Fruit fly (Drosophila melanogaster): Measurements from ENCODE around the gene Rh7.
A peak's percentile ranks its signal among the peaks of the same experiment; 100 is the strongest.

The Rh7 gene

DNA sequence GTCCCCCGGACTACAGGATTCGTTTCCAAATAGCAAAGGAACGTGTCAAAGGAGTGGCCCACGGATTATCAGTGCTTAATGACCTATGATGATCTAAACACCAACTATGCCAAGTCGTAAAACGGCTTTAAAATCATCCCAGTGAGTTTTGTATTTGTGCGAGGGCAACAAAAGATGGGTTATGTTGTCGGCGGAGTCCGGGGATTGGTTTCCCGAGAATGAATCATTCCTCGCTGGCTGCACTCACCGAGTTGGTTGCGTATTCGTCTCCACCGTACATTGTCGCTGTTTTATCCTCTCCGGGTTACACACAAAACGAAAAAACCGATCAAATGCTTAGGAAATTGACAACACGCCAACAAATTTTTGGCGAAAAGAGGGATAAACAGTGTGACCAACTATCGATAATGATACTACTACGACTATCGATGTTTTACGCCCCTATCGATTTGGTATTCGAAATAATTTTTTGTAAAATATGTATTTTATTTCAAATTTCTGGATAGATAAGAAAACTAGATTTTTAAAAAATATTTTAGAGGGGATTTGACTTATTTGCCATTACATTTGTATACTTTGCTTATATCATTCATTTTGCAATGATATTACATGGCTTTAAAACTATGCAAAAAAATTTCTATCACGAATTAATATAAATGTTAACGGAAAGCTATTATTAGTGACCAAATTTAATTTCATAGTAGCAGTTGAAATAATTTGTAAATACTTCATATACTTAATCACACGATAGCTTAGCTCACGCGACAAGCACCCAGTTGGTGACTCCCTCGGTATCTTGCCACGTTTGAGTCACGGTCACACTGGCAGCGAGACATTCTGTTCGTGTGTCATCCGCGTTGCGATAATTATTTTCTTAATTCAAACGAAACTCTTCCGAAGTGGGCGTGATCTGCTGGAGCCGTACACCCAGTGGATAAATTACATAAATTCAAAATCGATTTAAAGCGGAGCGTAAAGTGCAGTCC lies 29.3 kb downstream of the Rh7 start, which contains the start of the genes eIF3l and Nrx-IV (continued):
- peak; percentile 81 for TF ChIP-seq gfzf (GFP tag; optimal IDR thresholded peaks at IDR 0.05)
- TF ChIP-seq Doc3 (GFP tag; IDR thresholded peaks at IDR 0.05; ENCODE audit: partially characterized antibody), result peak; percentile 59; the same call in 2 of the 3 replicates
- TF ChIP-seq CG6791 (GFP tag; IDR thresholded peaks at IDR 0.05; ENCODE audit: partially characterized antibody), result peak; percentile 56
- TF ChIP-seq Xrp1 (GFP tag; IDR thresholded peaks at IDR 0.05), result no peak
- TF ChIP-seq CG12155 (GFP tag; optimal IDR thresholded peaks at IDR 0.05), result peak; percentile 32
- no peak for TF ChIP-seq chif (GFP tag; optimal IDR thresholded peaks at IDR 0.05)
- TF ChIP-seq dpn (GFP tag; optimal IDR thresholded peaks at IDR 0.05), result no peak
- TF ChIP-seq Lim3 (GFP tag; IDR thresholded peaks at IDR 0.05), result no peak
- TF ChIP-seq Mes4 (GFP tag; optimal IDR thresholded peaks at IDR 0.05), result no peak
- no peak for TF ChIP-seq tin (GFP tag; optimal IDR thresholded peaks at IDR 0.05)
- TF ChIP-seq lola (GFP tag; optimal IDR thresholded peaks at IDR 0.05), result no peak
- TF ChIP-seq ATbp (GFP tag; optimal IDR thresholded peaks at IDR 0.05), result no peak
- no peak for TF ChIP-seq NC2β (GFP tag; optimal IDR thresholded peaks at IDR 0.05)
- no peak for TF ChIP-seq abd-A (tag; optimal IDR thresholded peaks at IDR 0.05)
- no peak for TF ChIP-seq Neu2 (GFP tag; optimal IDR thresholded peaks at IDR 0.05; ENCODE audit: borderline replicate concordance)
- no peak for TF ChIP-seq ind (GFP tag; optimal IDR thresholded peaks at IDR 0.05)
- TF ChIP-seq CG12769 (tag; optimal IDR thresholded peaks at IDR 0.05), result peak; percentile 12
- TF ChIP-seq Hr51 (GFP tag; optimal IDR thresholded peaks at IDR 0.05), result no peak
- no peak for TF ChIP-seq Usf (GFP tag; optimal IDR thresholded peaks at IDR 0.05)
- peak; percentile 14 for TF ChIP-seq CG30403 (GFP tag; optimal IDR thresholded peaks at IDR 0.05)
- TF ChIP-seq BEAF-32 (GFP tag; optimal IDR thresholded peaks at IDR 0.05), result peak; percentile 88

dm6 chr3L:12139232-12139698 lies 36.0 kb downstream of the Rh7 start:
- TF ChIP-seq CG8765 (GFP tag; IDR thresholded peaks at IDR 0.05) (no peak), CG18262 (tag; optimal IDR thresholded peaks at IDR 0.05) (peak; percentile 44), vfl (GFP tag; optimal IDR thresholded peaks at IDR 0.05) (no peak), grn (GFP tag; optimal IDR thresholded peaks at IDR 0.05) (no peak), bigmax (GFP tag; optimal IDR thresholded peaks at IDR 0.05) (no peak), gem (tag; optimal IDR thresholded peaks at IDR 0.05) (peak; percentile 75), YL-1 (GFP tag; optimal IDR thresholded peaks at IDR 0.05) (no peak), CG4730 (GFP tag; IDR thresholded peaks at IDR 0.05) (no peak), insv (GFP tag; optimal IDR thresholded peaks at IDR 0.05) (no peak), btn (GFP tag; optimal IDR thresholded peaks at IDR 0.05) (no peak), nerfin-1 (tag; optimal IDR thresholded peaks at IDR 0.05) (peak; percentile 38), CG1603 (tag; optimal IDR thresholded peaks at IDR 0.05) (no peak), cato (GFP tag; optimal IDR thresholded peaks at IDR 0.05; ENCODE audit: borderline replicate concordance) (no peak), tio (GFP tag; optimal IDR thresholded peaks at IDR 0.05) (peak; percentile 57), Six4 (GFP tag; optimal IDR thresholded peaks at IDR 0.05) (no peak), CG8290 (GFP tag; optimal IDR thresholded peaks at IDR 0.05) (no peak), CG8290 (tag; optimal IDR thresholded peaks at IDR 0.05) (no peak), Nf-YB (GFP tag; optimal IDR thresholded peaks at IDR 0.05) (no peak), p53 (GFP tag; optimal IDR thresholded peaks at IDR 0.05) (no peak), CG6854 (GFP tag; optimal IDR thresholded peaks at IDR 0.05) (peak; percentile 34), CG2678 (tag; optimal IDR thresholded peaks at IDR 0.05) (peak; percentile 77), CG5953 (GFP tag; IDR thresholded peaks at IDR 0.05) (no peak), Hr51 (GFP tag; optimal IDR thresholded peaks at IDR 0.05) (peak in 1 of 2 experiments; percentile 60), Oaz (GFP tag; IDR thresholded peaks at IDR 0.05) (no peak), trem (tag; optimal IDR thresholded peaks at IDR 0.05) (no peak), Sin3A (optimal IDR thresholded peaks at IDR 0.05) (no peak), pb (GFP tag; optimal IDR thresholded peaks at IDR 0.05) (peak; percentile 15), h (optimal IDR thresholded peaks at IDR 0.05) (no peak), Blimp-1 (GFP tag; optimal IDR thresholded peaks at IDR 0.05) (no peak)

Measured in whole organism, embryonic.